Fruit fly (Drosophila melanogaster) whole organism, embryonic: ENCODE data around the gene COX7AL2.

Source experiments
- Antp ChIP-seq: fragments of 200-800 bp; sonication (Bioruptor generic); optimal IDR thresholded peaks from 3 replicates; lab custom pipeline; 2016; ENCODE audit warnings: missing biosample characterization, missing genetic modification characterization
- Atf-2 ChIP-seq: fragments of 200-800 bp; sonication (Bioruptor generic); optimal IDR thresholded peaks from 2 replicates; lab custom pipeline; 2016; ENCODE audit warnings: missing biosample characterization, missing genetic modification characterization
- Bteb2 ChIP-seq: fragments of 200-800 bp; sonication (Bioruptor generic); optimal IDR thresholded peaks from 2 replicates; lab custom pipeline; 2016; ENCODE audit warnings: missing biosample characterization, missing genetic modification characterization
- C15 ChIP-seq: fragments of 200-800 bp; sonication (Bioruptor generic); IDR thresholded peaks from 3 replicates; pipeline ENCODE4 v1.3.6; 2022; ENCODE audit warnings: missing biosample characterization, missing genetic modification characterization
- CG10209 ChIP-seq: fragments of 200-800 bp; sonication (Bioruptor generic); optimal IDR thresholded peaks from 3 replicates; lab custom pipeline; 2017; ENCODE audit warnings: missing biosample characterization, mild to moderate bottlenecking, missing genetic modification characterization, missing genetic modification reagents
- CG1024 ChIP-seq: fragments of 200-800 bp; sonication (Bioruptor generic); IDR thresholded peaks from 2 replicates; pipeline ENCODE4 v1.3.6; 2022; ENCODE audit warnings: missing biosample characterization, missing genetic modification characterization
- CG10321 ChIP-seq: fragments of 200-800 bp; sonication (Bioruptor generic); IDR thresholded peaks from 2 replicates; pipeline ENCODE4 v1.3.6; 2022; ENCODE audit warnings: missing biosample characterization, missing genetic modification characterization
- CG10959 ChIP-seq: fragments of 200-800 bp; sonication (Bioruptor generic); IDR thresholded peaks from 2 replicates; pipeline ENCODE4 v1.3.6; 2022; ENCODE audit warnings: missing biosample characterization, missing genetic modification characterization
- CG11093 ChIP-seq: fragments of 200-800 bp; sonication (Bioruptor generic); IDR thresholded peaks from 3 replicates; pipeline ENCODE4 v1.3.6; 2022; ENCODE audit warnings: missing biosample characterization, missing genetic modification characterization
- CG13894 ChIP-seq: fragments of 200-800 bp; sonication (Bioruptor generic); optimal IDR thresholded peaks from 3 replicates; lab custom pipeline; 2018; ENCODE audit warnings: missing biosample characterization, mild to moderate bottlenecking, missing genetic modification characterization, moderate library complexity
- CG17186 ChIP-seq: fragments of 200-800 bp; sonication (Bioruptor generic); optimal IDR thresholded peaks from 3 replicates; lab custom pipeline; 2017; ENCODE audit warnings: missing biosample characterization, missing genetic modification reagents, missing genetic modification characterization
- CG17328 ChIP-seq: fragments of 200-800 bp; sonication (Bioruptor generic); IDR thresholded peaks from 2 replicates; pipeline ENCODE4 v1.3.6; 2022; ENCODE audit warnings: missing biosample characterization, missing genetic modification characterization
- CG17385 ChIP-seq: fragments of 200-800 bp; sonication (Bioruptor generic); optimal IDR thresholded peaks from 3 replicates; lab custom pipeline; 2018; ENCODE audit warnings: missing biosample characterization, mild to moderate bottlenecking, missing genetic modification characterization
- CG18262 ChIP-seq: fragments of 200-800 bp; optimal IDR thresholded peaks from 3 replicates; lab custom pipeline; 2019; ENCODE audit warnings: missing biosample characterization, mild to moderate bottlenecking, missing genetic modification characterization, moderate library complexity
- CG18476 ChIP-seq: fragments of 200-800 bp; sonication (Bioruptor generic); optimal IDR thresholded peaks from 2 replicates; lab custom pipeline; 2016; ENCODE audit warnings: missing biosample characterization, mild to moderate bottlenecking, missing genetic modification characterization
- CG2199 ChIP-seq: fragments of 200-800 bp; sonication (Bioruptor generic); IDR thresholded peaks from 3 replicates; pipeline ENCODE4 v1.3.6; 2022; ENCODE audit warnings: missing biosample characterization, missing genetic modification characterization
- CG2678 ChIP-seq: fragments of 200-800 bp; sonication (Bioruptor generic); optimal IDR thresholded peaks from 3 replicates; lab custom pipeline; 2019; ENCODE audit warnings: missing biosample characterization, mild to moderate bottlenecking, missing genetic modification characterization, moderate library complexity
- CG3065 ChIP-seq: fragments of 200-800 bp; sonication (Bioruptor generic); optimal IDR thresholded peaks from 2 replicates; lab custom pipeline; 2016; ENCODE audit warnings: missing biosample characterization, missing genetic modification characterization
- CG3407 ChIP-seq: fragments of 200-800 bp; sonication (Bioruptor generic); optimal IDR thresholded peaks from 2 replicates; lab custom pipeline; 2018; ENCODE audit warnings: missing biosample characterization, mild to moderate bottlenecking, missing genetic modification characterization
- CG3995 ChIP-seq: fragments of 200-800 bp; sonication (Bioruptor generic); optimal IDR thresholded peaks from 3 replicates; lab custom pipeline; 2016; ENCODE audit warnings: missing biosample characterization, missing genetic modification characterization
- CG7556 ChIP-seq: fragments of 200-800 bp; sonication (Bioruptor generic); optimal IDR thresholded peaks from 2 replicates; lab custom pipeline; 2017; ENCODE audit warnings: missing biosample characterization, mild to moderate bottlenecking, missing genetic modification characterization
- CG9437 ChIP-seq: fragments of 200-800 bp; sonication (Bioruptor generic); optimal IDR thresholded peaks from 2 replicates; lab custom pipeline; 2018; ENCODE audit warnings: missing biosample characterization, mild to moderate bottlenecking, missing genetic modification characterization
- CG9727 ChIP-seq: fragments of 200-800 bp; sonication (Bioruptor generic); optimal IDR thresholded peaks from 3 replicates; lab custom pipeline; 2017; ENCODE audit warnings: missing biosample characterization, mild to moderate bottlenecking, missing genetic modification characterization
- CG9932 ChIP-seq: fragments of 200-800 bp; sonication (Bioruptor generic); IDR thresholded peaks from 2 replicates; pipeline ENCODE4 v1.3.6; 2022; ENCODE audit warnings: missing biosample characterization, missing genetic modification characterization
- CTCF ChIP-seq: fragments of 200-800 bp; sonication (Bioruptor generic); optimal IDR thresholded peaks from 2 replicates; lab custom pipeline; 2017; ENCODE audit warnings: missing biosample characterization, mild to moderate bottlenecking, missing genetic modification characterization, moderate library complexity
- CrebB ChIP-seq: fragments of 200-800 bp; sonication (Bioruptor generic); optimal IDR thresholded peaks from 3 replicates; lab custom pipeline; 2018; ENCODE audit warnings: missing biosample characterization, mild to moderate bottlenecking, missing genetic modification characterization
- D19A ChIP-seq: fragments of 200-800 bp; optimal IDR thresholded peaks from 3 replicates; lab custom pipeline; 2019; ENCODE audit warnings: missing biosample characterization, mild to moderate bottlenecking, missing genetic modification characterization, moderate library complexity
- Dek ChIP-seq: fragments of 200-800 bp; sonication (Bioruptor generic); optimal IDR thresholded peaks from 3 replicates; lab custom pipeline; 2019; ENCODE audit warnings: missing biosample characterization, mild to moderate bottlenecking, missing genetic modification characterization, moderate library complexity
- Dip2 ChIP-seq: fragments of 200-800 bp; sonication (Bioruptor generic); IDR thresholded peaks from 2 replicates; pipeline ENCODE4 v1.3.6; 2022; ENCODE audit warnings: missing biosample characterization, missing genetic modification characterization
- E2f1 ChIP-seq: fragments of 200-800 bp; sonication (Bioruptor generic); IDR thresholded peaks from 2 replicates; pipeline ENCODE4 v1.3.6; 2022; ENCODE audit warnings: missing biosample characterization, missing genetic modification characterization
- E2f2 ChIP-seq: fragments of 200-800 bp; sonication (Bioruptor generic); IDR thresholded peaks from 2 replicates; pipeline ENCODE4 v1.3.6; 2022; ENCODE audit warnings: missing biosample characterization, missing genetic modification characterization
- Fer3 ChIP-seq: fragments of 200-800 bp; sonication (Bioruptor generic); optimal IDR thresholded peaks from 2 replicates; lab custom pipeline; 2018; ENCODE audit warnings: missing biosample characterization, mild to moderate bottlenecking, missing genetic modification characterization, moderate library complexity
- HLHmδ ChIP-seq: fragments of 200-800 bp; sonication (Bioruptor generic); optimal IDR thresholded peaks from 2 replicates; lab custom pipeline; 2018; ENCODE audit warnings: missing biosample characterization, mild to moderate bottlenecking, missing genetic modification characterization, moderate library complexity
- Hand ChIP-seq: fragments of 200-800 bp; sonication (Bioruptor generic); optimal IDR thresholded peaks from 2 replicates; lab custom pipeline; 2017; ENCODE audit warnings: mild to moderate bottlenecking, missing biosample characterization, missing genetic modification reagents, missing genetic modification characterization
- Hr78 ChIP-seq, 2 experiments: fragments of 200-800 bp in 1 of 2; fragments of >200 bp in 1 of 2; sonication (Bioruptor generic) in 1 of 2; optimal IDR thresholded peaks; 2 replicates each; lab custom pipeline; 2017 to 2019; ENCODE audit warnings: missing biosample characterization in 2 of 2, missing genetic modification characterization in 2 of 2, mild to moderate bottlenecking in 1 of 2, moderate library complexity in 1 of 2
- Jarid2 ChIP-seq: fragments of 200-800 bp; sonication (Bioruptor generic); optimal IDR thresholded peaks from 3 replicates; lab custom pipeline; 2017; ENCODE audit warnings: mild to moderate bottlenecking, missing biosample characterization, missing genetic modification reagents, missing genetic modification characterization
- Kr ChIP-seq: fragments of 200-800 bp; sonication (Bioruptor generic); optimal IDR thresholded peaks from 2 replicates; lab custom pipeline; 2017; ENCODE audit warnings: missing biosample characterization, mild to moderate bottlenecking, missing genetic modification characterization
- Med ChIP-seq: fragments of 200-800 bp; sonication (Bioruptor generic); peaks from one replicate; lab custom pipeline; 2016; ENCODE audit warnings: missing biosample characterization, missing genetic modification characterization, mild to moderate bottlenecking, inconsistent platforms, moderate library complexity
- bigmax ChIP-seq: fragments of 200-800 bp; sonication (Bioruptor generic); optimal IDR thresholded peaks from 2 replicates; lab custom pipeline; 2018; ENCODE audit warnings: missing biosample characterization, mild to moderate bottlenecking, missing genetic modification characterization
- ewg ChIP-seq: fragments of 200-800 bp; sonication (Bioruptor generic); optimal IDR thresholded peaks from 3 replicates; lab custom pipeline; 2017; ENCODE audit warnings: mild to moderate bottlenecking, missing biosample characterization, missing genetic modification reagents, missing genetic modification characterization
- fd3F ChIP-seq: fragments of 200-800 bp; sonication (Bioruptor generic); optimal IDR thresholded peaks from 2 replicates; lab custom pipeline; 2018; ENCODE audit warnings: missing biosample characterization, mild to moderate bottlenecking, missing genetic modification characterization, moderate library complexity
- fu2 ChIP-seq: fragments of 200-800 bp; sonication (Bioruptor generic); optimal IDR thresholded peaks from 2 replicates; lab custom pipeline; 2016; ENCODE audit warnings: missing biosample characterization, missing genetic modification characterization
- gce ChIP-seq: fragments of 200-800 bp; sonication (Bioruptor generic); IDR thresholded peaks from 3 replicates; pipeline ENCODE4 v1.3.6; 2022; ENCODE audit warnings: missing biosample characterization, missing genetic modification characterization
- kay ChIP-seq: fragments of 200-800 bp; sonication (Bioruptor generic); optimal IDR thresholded peaks from 2 replicates; lab custom pipeline; 2016; ENCODE audit warnings: missing biosample characterization, missing genetic modification characterization
- nom ChIP-seq: fragments of 200-800 bp; sonication (Bioruptor generic); optimal IDR thresholded peaks from 2 replicates; lab custom pipeline; 2017; ENCODE audit warnings: missing biosample characterization, missing genetic modification characterization, mild to moderate bottlenecking, moderate library complexity, missing genetic modification reagents
- pb ChIP-seq: fragments of 200-800 bp; sonication (Bioruptor generic); optimal IDR thresholded peaks from 3 replicates; lab custom pipeline; 2016; ENCODE audit warnings: missing biosample characterization, missing genetic modification characterization
- peb ChIP-seq: fragments of 200-800 bp; sonication (Bioruptor generic); IDR thresholded peaks from 2 replicates; pipeline ENCODE4 v1.3.6; 2022; ENCODE audit warnings: missing biosample characterization, missing genetic modification characterization
- pum ChIP-seq: fragments of 200-800 bp; sonication (Bioruptor generic); optimal IDR thresholded peaks from 2 replicates; lab custom pipeline; 2016; ENCODE audit warnings: missing biosample characterization, missing genetic modification characterization
- rib ChIP-seq: fragments of 200-800 bp; sonication (Bioruptor generic); IDR thresholded peaks from 2 replicates; pipeline ENCODE4 v1.3.6; 2022; ENCODE audit warnings: missing biosample characterization, missing genetic modification characterization
- sqz ChIP-seq: fragments of 200-800 bp; sonication (Bioruptor generic); optimal IDR thresholded peaks from 3 replicates; lab custom pipeline; 2018; ENCODE audit warnings: missing biosample characterization, mild to moderate bottlenecking, missing genetic modification characterization
- toy ChIP-seq: fragments of 200-800 bp; sonication (Bioruptor generic); IDR thresholded peaks from 2 replicates; pipeline ENCODE4 v1.3.6; 2022; ENCODE audit warnings: missing biosample characterization, missing genetic modification characterization

COX7AL2 gene

DNA sequence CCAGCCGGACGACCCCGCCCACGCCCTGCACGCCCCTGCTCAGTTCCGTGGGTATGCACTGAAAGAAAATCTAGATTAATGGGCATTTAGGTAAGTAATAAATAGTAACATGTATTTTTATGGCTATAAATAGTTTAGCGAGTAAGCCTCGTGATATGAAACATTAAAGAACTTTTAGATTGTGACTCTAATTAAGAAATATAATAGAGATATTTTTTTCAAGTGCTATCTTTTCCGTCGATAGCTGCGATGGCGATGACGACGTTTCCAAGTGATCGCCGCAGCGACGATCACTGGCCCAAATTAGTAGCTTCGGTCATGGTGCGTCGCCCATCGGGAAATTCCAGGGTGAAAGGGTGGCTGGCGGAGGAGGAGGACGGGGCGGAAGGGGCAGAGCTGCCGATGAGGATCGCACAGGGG lies 17.6 kb downstream of the COX7AL2 start (continued):
- TF ChIP-seq CG9727 (peak; percentile 89), Jarid2 (GFP tag; lab: Kevin White, UChicago) (peak; percentile 57), CG1024 (GFP tag; lab: Robert Waterston, UW) (peak; percentile 82), CG10959 (peak; percentile 86), CG3995 (GFP tag; lab: Kevin White, UChicago) (no peak), Atf-2 (GFP tag; lab: Kevin White, UChicago) (peak; percentile 61), gce (GFP tag; lab: Robert Waterston, UW) (peak; percentile 89), CrebB (peak; percentile 78), bigmax (GFP tag; lab: Kevin White, UChicago) (no peak), CG11093 (GFP tag; lab: Robert Waterston, UW) (peak; percentile 84), rib (GFP tag; lab: Robert Waterston, UW) (peak; percentile 73), peb (GFP tag; lab: Robert Waterston, UW) (peak; percentile 83), CG2678 (tag; lab: Kevin White, UChicago) (peak; percentile 93), fd3F (GFP tag; lab: Kevin White, UChicago) (peak; percentile 57), Kr (GFP tag; lab: Kevin White, UChicago) (no peak), CG17385 (GFP tag; lab: Kevin White, UChicago) (peak; percentile 86), ewg (GFP tag; lab: Kevin White, UChicago) (peak; percentile 85), Hr78 (GFP tag; optimal IDR thresholded peaks at IDR 0.05; lab: Kevin White, UChicago) (peak in 1 of 2 experiments; percentile 97), nom (peak; percentile 78), CG9437 (GFP tag; lab: Kevin White, UChicago) (peak; percentile 74), E2f1 (GFP tag; lab: Robert Waterston, UW) (peak; percentile 82), CG18476 (GFP tag; lab: Kevin White, UChicago) (peak; percentile 85), D19A (peak; percentile 89), pb (GFP tag; lab: Kevin White, UChicago) (peak; percentile 64), kay (GFP tag; lab: Kevin White, UChicago) (peak; percentile 76), CG18262 (tag; lab: Kevin White, UChicago) (peak; percentile 93), CG17186 (GFP tag; lab: Kevin White, UChicago) (peak; percentile 74), C15 (GFP tag; lab: Robert Waterston, UW) (0 out of 3 replicates have a peak, but pooled peaks have one; percentile 59), E2f2 (GFP tag; lab: Robert Waterston, UW) (peak; percentile 69), Hand (GFP tag; lab: Kevin White, UChicago) (peak; percentile 67), Med (GFP tag; lab: Kevin White, UChicago) (peak; percentile 97), CG9932 (GFP tag; lab: Robert Waterston, UW) (peak; percentile 73), toy (GFP tag; lab: Robert Waterston, UW) (peak; percentile 45), Dek (tag; lab: Kevin White, UChicago) (peak; percentile 86), CG3065 (GFP tag; lab: Kevin White, UChicago) (peak; percentile 69), CG10209 (GFP tag; lab: Kevin White, UChicago) (peak; percentile 90), CG3407 (GFP tag; lab: Kevin White, UChicago) (peak; percentile 84), sqz (peak; percentile 84), CG7556 (peak; percentile 85), HLHmδ (no peak), Fer3 (tag; lab: Kevin White, UChicago) (peak; percentile 88), CG17328 (GFP tag; lab: Robert Waterston, UW) (peak; percentile 93), Dip2 (GFP tag; lab: Robert Waterston, UW) (0 out of 2 replicates have a peak, but pooled peaks have one; percentile 19), Bteb2 (peak; percentile 58), fu2 (no peak), pum (GFP tag; lab: Kevin White, UChicago) (peak; percentile 74), CG13894 (peak; percentile 24), CG10321 (GFP tag; lab: Robert Waterston, UW) (peak; percentile 42; the same call in 1 of the 2 replicates), Antp (GFP tag; lab: Kevin White, UChicago) (peak; percentile 68), CG2199 (GFP tag; lab: Robert Waterston, UW) (peak; percentile 80; the same call in 2 of the 3 replicates), CTCF (GFP tag; lab: Kevin White, UChicago) (peak; percentile 59)
